Worm (Caenorhabditis elegans): ENCODE measurements around the gene sqv-8.

DNA sequence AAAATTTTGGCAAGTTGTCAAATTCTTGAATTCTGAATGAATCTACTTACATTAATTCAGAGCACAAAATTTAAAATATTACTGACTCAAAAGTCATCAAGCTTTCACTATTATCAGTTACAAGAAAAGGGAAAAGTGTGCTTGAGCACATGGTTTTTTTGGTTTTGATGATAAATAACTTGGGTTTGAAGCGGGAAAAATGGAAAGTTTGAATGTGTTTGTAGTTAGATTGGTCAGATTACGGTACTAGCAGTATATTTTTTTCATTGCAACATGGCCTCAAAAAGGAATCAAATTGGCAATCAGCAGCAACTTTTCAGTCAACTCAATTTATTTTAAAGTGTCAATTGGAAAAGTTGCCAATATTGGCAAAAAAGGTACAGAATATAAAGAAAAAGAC is 42.1 kb upstream of the sqv-8 start:
- TF ChIP-seq ref-1 (GFP tag; conservative IDR thresholded peaks at IDR 0.05), result no peak
- no peak for TF ChIP-seq ztf-23 (GFP tag; IDR thresholded peaks at IDR 0.05)
- TF ChIP-seq cog-1 (tag; optimal IDR thresholded peaks at IDR 0.05), result no peak
- TF ChIP-seq klf-2 (GFP tag; conservative IDR thresholded peaks at IDR 0.05), result no peak
- TF ChIP-seq flt-1 (GFP tag; IDR thresholded peaks at IDR 0.05), result no peak
- no peak for TF ChIP-seq T22C8.4 (GFP tag; IDR thresholded peaks at IDR 0.05)
- no peak for TF ChIP-seq ztf-29 (GFP tag; IDR thresholded peaks at IDR 0.05)
- TF ChIP-seq med-1 (GFP tag; optimal IDR thresholded peaks at IDR 0.05; ENCODE audit: insufficient read depth), result no peak
- TF ChIP-seq tab-1 (GFP tag; IDR thresholded peaks at IDR 0.05), result no peak
